Worm (Caenorhabditis elegans): ENCODE measurements around the gene ora-1.

Gene ora-1

ce11 chrIV:7979588-7979987 is 1.9 kb downstream of the ora-1 start, which contains the start of gene unc-24:
TSS of gene unc-24 (plus strand) at chrIV:7979870.
- TF ChIP-seq F22D6.2 (tag; optimal IDR thresholded peaks at IDR 0.05) (no peak), let-607 (tag; optimal IDR thresholded peaks at IDR 0.05) (no peak), ZK185.1 (tag; optimal IDR thresholded peaks at IDR 0.05; ENCODE audit: poor library complexity, severe bottlenecking) (no peak), Y79H2A.3 (GFP tag; conservative IDR thresholded peaks at IDR 0.05) (no peak), tbp1 (GFP tag; optimal IDR thresholded peaks at IDR 0.05) (no peak), ceh-91 (GFP tag; IDR thresholded peaks at IDR 0.05) (no peak), D2030.7 (GFP tag; IDR thresholded peaks at IDR 0.05) (no peak), Y56A3A.18 (GFP tag; IDR thresholded peaks at IDR 0.05) (no peak), bed-1 (GFP tag; IDR thresholded peaks at IDR 0.05) (no peak), ama-1 (optimal IDR thresholded peaks at IDR 0.05) (no peak), ama-1 (GFP tag; optimal IDR thresholded peaks at IDR 0.05) (no peak), gei-17 (GFP tag; optimal IDR thresholded peaks at IDR 0.05) (no peak), unc-130 (GFP tag; optimal IDR thresholded peaks at IDR 0.05) (no peak), nhr-80 (tag; optimal IDR thresholded peaks at IDR 0.05) (no peak)

- TF ChIP-seq nhr-80 (tag; optimal IDR thresholded peaks at IDR 0.05) (peak; percentile 2), ceh-27 (GFP tag; optimal IDR thresholded peaks at IDR 0.05) (peak; percentile 13), let-607 (tag; optimal IDR thresholded peaks at IDR 0.05) (peak; percentile 70 to 88), efl-1 (GFP tag; optimal IDR thresholded peaks at IDR 0.05) (peak; percentile 11), F33H1.4 (GFP tag; IDR thresholded peaks at IDR 0.05) (peak; percentile 73), F10E7.11 (tag; optimal IDR thresholded peaks at IDR 0.05) (no peak), K11D2.4 (GFP tag; IDR thresholded peaks at IDR 0.05) (no peak)
These were observed 4.4 kb downstream of the ora-1 start, which contains the start of gene arf-5 for ce11 chrIV:7982024-7982576. TSS of gene arf-5 (plus strand) at chrIV:7982526.

ce11 chrIV:7983021-7983420 is 5.3 kb downstream of the ora-1 start:
- 0 out of 2 replicates have a peak, but pooled peaks have one; percentile 37 for TF ChIP-seq ceh-58 (GFP tag; IDR thresholded peaks at IDR 0.05)
- no peak for TF ChIP-seq Y53G8AR.9 (GFP tag; conservative IDR thresholded peaks at IDR 0.05)

ce11 chrIV:7983728-7984346 is 6.1 kb downstream of the ora-1 start:
- no peak for TF ChIP-seq Y53F4B.3 (GFP tag; IDR thresholded peaks at IDR 0.05)
- peak; percentile 17 for TF ChIP-seq die-1 (tag; optimal IDR thresholded peaks at IDR 0.05)
- TF ChIP-seq dpl-1 (GFP tag; optimal IDR thresholded peaks at IDR 0.05) = no peak
- no peak for TF ChIP-seq C06A6.2 (GFP tag; conservative IDR thresholded peaks at IDR 0.05)
- 0 out of 2 replicates have a peak, but pooled peaks have one; percentile 6 for TF ChIP-seq nfya-2 (GFP tag; IDR thresholded peaks at IDR 0.05)
- TF ChIP-seq bed-1 (GFP tag; IDR thresholded peaks at IDR 0.05) = no peak
- TF ChIP-seq rec-8 (tag; optimal IDR thresholded peaks at IDR 0.05) = no peak
- no peak for TF ChIP-seq lsy-27 (tag; optimal IDR thresholded peaks at IDR 0.05; ENCODE audit: borderline replicate concordance, insufficient read depth)
- TF ChIP-seq sea-2 (GFP tag; IDR thresholded peaks at IDR 0.05) = no peak
- TF ChIP-seq nfyb-1 (GFP tag; IDR thresholded peaks at IDR 0.05) = no peak
- peak; percentile 49 for TF ChIP-seq tlf-1 (GFP tag; optimal IDR thresholded peaks at IDR 0.05)
- no peak for TF ChIP-seq zim-3 (tag; optimal IDR thresholded peaks at IDR 0.05)
- 0 out of 2 replicates have a peak, but pooled peaks have one; percentile 30 for TF ChIP-seq ekl-4 (GFP tag; IDR thresholded peaks at IDR 0.05)
- no peak for TF ChIP-seq unc-62 (GFP tag; optimal IDR thresholded peaks at IDR 0.05)
- no peak for TF ChIP-seq snpc-3.4 (tag; optimal IDR thresholded peaks at IDR 0.05)
- peak; percentile 55 for TF ChIP-seq madf-6 (GFP tag; IDR thresholded peaks at IDR 0.05)
- no peak for TF ChIP-seq hlh-12 (tag; optimal IDR thresholded peaks at IDR 0.05)
- no peak for TF ChIP-seq Y56A3A.18 (GFP tag; IDR thresholded peaks at IDR 0.05)
- no peak for TF ChIP-seq K12H6.12 (tag; optimal IDR thresholded peaks at IDR 0.05)
- no peak for TF ChIP-seq ztf-18 (tag; optimal IDR thresholded peaks at IDR 0.05)
- peak in 1 of 3 experiments; percentile 9 for TF ChIP-seq lin-35 (GFP tag; optimal IDR thresholded peaks at IDR 0.05)
- peak; percentile 52; the same call in 1 of the 2 replicates for TF ChIP-seq Y53G8AR.9 (GFP tag; conservative IDR thresholded peaks at IDR 0.05)
- TF ChIP-seq ama-1 (optimal IDR thresholded peaks at IDR 0.05) = no peak
- TF ChIP-seq ama-1 (GFP tag; optimal IDR thresholded peaks at IDR 0.05) = no peak
- no peak for TF ChIP-seq ztf-22 (GFP tag; optimal IDR thresholded peaks at IDR 0.05)
- TF ChIP-seq lsl-1 (GFP tag; optimal IDR thresholded peaks at IDR 0.05) = no peak
